Worm (Caenorhabditis elegans): ENCODE measurements around the gene btf-1.

The btf-1 gene

ce11 chrII:13199674-13200215, at the start of gene btf-1 (continued):
- TF ChIP-seq ceh-62 (tag; optimal IDR thresholded peaks at IDR 0.05), result no peak
- no peak for TF ChIP-seq lin-39 (tag; optimal IDR thresholded peaks at IDR 0.05)
- peak in 1 of 2 experiments; percentile 69 for TF ChIP-seq unc-62 (GFP tag; optimal IDR thresholded peaks at IDR 0.05 in 1 of 2)
- no peak for TF ChIP-seq unc-62 (tag; optimal IDR thresholded peaks at IDR 0.05)
- TF ChIP-seq ces-1 (GFP tag; optimal IDR thresholded peaks at IDR 0.05), result no peak

- TF ChIP-seq aha-1 (tag) (peak; percentile 32), mes-2 (tag; optimal IDR thresholded peaks at IDR 0.05; ENCODE audit: poor library complexity, severe bottlenecking) (no peak), set-16 (GFP tag; IDR thresholded peaks at IDR 0.05) (peak; percentile 81), lin-15B (tag; optimal IDR thresholded peaks at IDR 0.05) (no peak), daf-19 (GFP tag; conservative IDR thresholded peaks at IDR 0.05) (no peak), spr-3 (GFP tag; optimal IDR thresholded peaks at IDR 0.05) (no peak), ceh-32 (tag; optimal IDR thresholded peaks at IDR 0.05; ENCODE audit: poor library complexity) (no peak), T20F7.1 (GFP tag; optimal IDR thresholded peaks at IDR 0.05) (no peak)
Measured at ce11 chrII:13152409-13152808, 47.6 kb upstream of the btf-1 start.

ce11 chrII:13153299-13153698, 46.7 kb upstream of the btf-1 start, which contains the start of gene spe-18:
Gene spe-18 (minus strand): TSS chrII:13153399.
- TF ChIP-seq lin-38 (GFP tag; IDR thresholded peaks at IDR 0.05) (no peak), Y5F2A.4 (GFP tag; optimal IDR thresholded peaks at IDR 0.05) (no peak), ztf-7 (tag; optimal IDR thresholded peaks at IDR 0.05) (no peak), spr-3 (GFP tag; optimal IDR thresholded peaks at IDR 0.05) (no peak), rbr-2 (tag; optimal IDR thresholded peaks at IDR 0.05) (no peak), nhr-28 (tag; optimal IDR thresholded peaks at IDR 0.05) (no peak), F49E8.2 (tag; optimal IDR thresholded peaks at IDR 0.05; ENCODE audit: borderline replicate concordance) (no peak), ZK546.5 (tag; optimal IDR thresholded peaks at IDR 0.05) (no peak), dmd-6 (GFP tag; IDR thresholded peaks at IDR 0.05) (no peak), F26F4.8 (GFP tag; conservative IDR thresholded peaks at IDR 0.05) (no peak), fkh-10 (GFP tag; optimal IDR thresholded peaks at IDR 0.05) (no peak), nhr-111 (GFP tag; optimal IDR thresholded peaks at IDR 0.05) (no peak), ceh-32 (tag; optimal IDR thresholded peaks at IDR 0.05; ENCODE audit: poor library complexity) (no peak), nhr-102 (tag; optimal IDR thresholded peaks at IDR 0.05) (no peak), ctbp-1 (GFP tag; IDR thresholded peaks at IDR 0.05) (no peak), zfp-3 (GFP tag; conservative IDR thresholded peaks at IDR 0.05) (no peak), nhr-25 (tag; optimal IDR thresholded peaks at IDR 0.05; ENCODE audit: borderline replicate concordance, insufficient read depth) (no peak), aly-2 (tag; optimal IDR thresholded peaks at IDR 0.05) (no peak), ztf-11 (tag; optimal IDR thresholded peaks at IDR 0.05) (no peak)

ce11 chrII:13156071-13156470, 43.9 kb upstream of the btf-1 start:
- TF ChIP-seq lin-38 (GFP tag; IDR thresholded peaks at IDR 0.05) (peak; percentile 69), aha-1 (tag) (no peak)

ce11 chrII:13156971-13157370, 43.0 kb upstream of the btf-1 start, which contains the start of the genes hpr-17 and F32A11.1:
Gene hpr-17 (minus strand): TSS chrII:13157047.
Gene F32A11.1 (plus strand): TSS chrII:13157329.
- peak; percentile 67 for TF ChIP-seq ztf-7 (tag; optimal IDR thresholded peaks at IDR 0.05)
- peak; percentile 71 for TF ChIP-seq duxl-1 (tag; optimal IDR thresholded peaks at IDR 0.05; ENCODE audit: poor library complexity)
- peak; percentile 55 for TF ChIP-seq ama-1 (optimal IDR thresholded peaks at IDR 0.05)
- peak; percentile 46 for TF ChIP-seq nhr-48 (tag; optimal IDR thresholded peaks at IDR 0.05)
- no peak for TF ChIP-seq ceh-62 (tag; optimal IDR thresholded peaks at IDR 0.05)
- TF ChIP-seq nhr-111 (GFP tag; optimal IDR thresholded peaks at IDR 0.05), result no peak
- no peak for TF ChIP-seq dmd-8 (GFP tag; IDR thresholded peaks at IDR 0.05)
- peak; percentile 91 for TF ChIP-seq lin-38 (GFP tag; IDR thresholded peaks at IDR 0.05)
- TF ChIP-seq unc-62 (GFP tag; optimal IDR thresholded peaks at IDR 0.05 in 1 of 2), result peak in 1 of 2 experiments; percentile 90
- TF ChIP-seq unc-62 (tag; optimal IDR thresholded peaks at IDR 0.05), result no peak
- no peak for TF ChIP-seq daf-12 (tag; optimal IDR thresholded peaks at IDR 0.05)
- no peak for TF ChIP-seq R02D3.7 (tag; optimal IDR thresholded peaks at IDR 0.05)
- TF ChIP-seq egl-27 (tag; optimal IDR thresholded peaks at IDR 0.05), result no peak
- no peak for TF ChIP-seq ctbp-1 (GFP tag; IDR thresholded peaks at IDR 0.05)
- no peak for TF ChIP-seq F44E2.7 (GFP tag; IDR thresholded peaks at IDR 0.05)
- TF ChIP-seq F37D6.2 (tag; optimal IDR thresholded peaks at IDR 0.05), result peak; percentile 46
- TF ChIP-seq nhr-77 (tag; optimal IDR thresholded peaks at IDR 0.05), result peak; percentile 2
- TF ChIP-seq hlh-30 (tag; optimal IDR thresholded peaks at IDR 0.05; ENCODE audit: insufficient read depth), result peak; percentile 68
- TF ChIP-seq dmd-6 (GFP tag; IDR thresholded peaks at IDR 0.05), result peak; percentile 72
- no peak for TF ChIP-seq snpc-1.2 (GFP tag; IDR thresholded peaks at IDR 0.05)
- TF ChIP-seq mes-2 (tag; optimal IDR thresholded peaks at IDR 0.05; ENCODE audit: poor library complexity, severe bottlenecking), result peak; percentile 80
- TF ChIP-seq set-16 (GFP tag; IDR thresholded peaks at IDR 0.05), result no peak
- TF ChIP-seq lin-15B (tag; optimal IDR thresholded peaks at IDR 0.05), result peak; percentile 53
- no peak for TF ChIP-seq aha-1 (tag)

All from whole organism, L4 larva.